Worm (Caenorhabditis elegans) whole organism, late embryonic: ENCODE measurements around the gene eef-1A.1.

Experiments used
- ama-1 ChIP-seq: fragments of 150-350 bp; optimal IDR thresholded peaks from 2 replicates; lab custom pipeline; 2014
- ceh-18 ChIP-seq: sonication (generic microtip); optimal IDR thresholded peaks from 2 replicates; lab custom pipeline; 2016; ENCODE audit warnings: missing genetic modification characterization, missing compliant biosample characterization
- hlh-30 ChIP-seq: sonication (generic microtip); optimal IDR thresholded peaks from 2 replicates; lab custom pipeline; 2017; ENCODE audit warnings: antibody characterized with exemption, missing genetic modification characterization, missing compliant biosample characterization; ENCODE audit not compliant: insufficient read depth
- pag-3 ChIP-seq: sonication (generic microtip); optimal IDR thresholded peaks from 2 replicates; lab custom pipeline; 2016; ENCODE audit warnings: missing compliant biosample characterization, missing genetic modification characterization, borderline replicate concordance
- pha-4 ChIP-seq: fragments of 150-350 bp; optimal IDR thresholded peaks from 2 replicates; lab custom pipeline; 2018; ENCODE audit warnings: missing biosample characterization, missing genetic modification reagents, missing genetic modification characterization
- unc-55 ChIP-seq: sonication (generic microtip); optimal IDR thresholded peaks from 2 replicates; lab custom pipeline; 2017; ENCODE audit warnings: missing biosample characterization, missing genetic modification reagents, missing genetic modification characterization

ce11 chrIII:6958674-6959241 is 12.8 kb downstream of the eef-1A.1 start:
- TF ChIP-seq pha-4 (tag; lab: Kevin White, UChicago) (no peak), ceh-18 (tag; lab: Kevin White, UChicago) (no peak), pag-3 (tag; lab: Kevin White, UChicago) (no peak), hlh-30 (tag; lab: Kevin White, UChicago) (no peak), ama-1 (lab: Kevin White, UChicago) (no peak), unc-55 (GFP tag; lab: Kevin White, UChicago) (no peak)
